Worm (Caenorhabditis elegans) whole organism, L2 larva: ENCODE data around the gene C17B7.9.

Source experiments
- ama-1 ChIP-seq: fragments of 150-350 bp; optimal IDR thresholded peaks from 2 replicates; lab custom pipeline; 2018; ENCODE audit warnings: inconsistent platforms
- mdl-1 ChIP-seq, 2 experiments: fragments of 150-350 bp in 1 of 2; sonication (generic microtip) in 1 of 2; optimal IDR thresholded peaks; 2 replicates each; lab custom pipeline; 2017; ENCODE audit warnings: missing biosample characterization in 2 of 2, missing genetic modification characterization in 2 of 2
- nhr-12 ChIP-seq: fragments of 150-350 bp; optimal IDR thresholded peaks from 2 replicates; lab custom pipeline; 2014; ENCODE audit warnings: missing biosample characterization, missing genetic modification characterization
- nhr-23 ChIP-seq: fragments of 150-350 bp; optimal IDR thresholded peaks from 2 replicates; lab custom pipeline; 2014; ENCODE audit warnings: missing biosample characterization, missing genetic modification reagents, missing genetic modification characterization
- sem-4 ChIP-seq: fragments of 150-350 bp; optimal IDR thresholded peaks from 2 replicates; lab custom pipeline; 2014; ENCODE audit warnings: missing biosample characterization, missing genetic modification reagents, missing genetic modification characterization
- skn-1 ChIP-seq: sonication (generic microtip); optimal IDR thresholded peaks from 2 replicates; lab custom pipeline; 2017; ENCODE audit warnings: missing biosample characterization, missing genetic modification characterization

DNA sequence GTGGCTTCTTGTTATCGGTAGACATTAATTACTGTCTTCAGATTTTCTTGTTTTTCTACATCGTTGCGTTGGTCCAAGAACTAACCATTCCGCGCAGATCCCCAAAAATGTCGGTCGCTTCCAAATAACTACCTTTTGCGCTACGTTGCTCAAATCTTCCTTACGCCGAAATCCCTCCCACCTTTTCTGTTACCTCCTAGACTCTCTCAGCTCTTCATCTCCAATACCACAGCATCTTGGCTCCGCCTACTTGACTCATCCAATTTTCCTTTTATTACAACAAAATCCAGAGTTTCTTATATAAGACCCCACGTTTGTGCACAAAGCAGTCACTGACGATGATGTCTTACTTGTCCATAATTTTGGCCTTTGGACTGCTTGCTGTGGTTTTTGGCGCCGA lies 21.0 kb upstream of the C17B7.9 start, which contains the start of gene C17B7.12:
- TF ChIP-seq nhr-12 (tag; lab: Kevin White, UChicago) (no peak), sem-4 (no peak), skn-1 (tag; lab: Kevin White, UChicago) (no peak), ama-1 (no peak), mdl-1 (tag; optimal IDR thresholded peaks at IDR 0.05; lab: Kevin White, UChicago) (no peak), nhr-23 (tag; lab: Kevin White, UChicago) (no peak)
